Worm (Caenorhabditis elegans) whole organism, L2 larva: ENCODE data around the gene phf-34.

Experiments used
- C34F6.9 ChIP-seq: fragments of 150-350 bp; optimal IDR thresholded peaks from 2 replicates; lab custom pipeline; 2014; ENCODE audit warnings: missing biosample characterization, missing genetic modification characterization
- F13H6.1 ChIP-seq: sonication (generic microtip); optimal IDR thresholded peaks from 2 replicates; lab custom pipeline; 2016; ENCODE audit warnings: missing genetic modification characterization, missing compliant biosample characterization
- R02D3.7 ChIP-seq: fragments of 150-350 bp; optimal IDR thresholded peaks from 2 replicates; lab custom pipeline; 2014; ENCODE audit warnings: missing biosample characterization, missing genetic modification characterization
- Y55F3AM.14 ChIP-seq: fragments of 200-800 bp; sonication (Bioruptor generic); optimal IDR thresholded peaks from 2 replicates; lab custom pipeline; 2018; ENCODE audit warnings: mild to moderate bottlenecking, missing genetic modification characterization, missing compliant biosample characterization
- ZK546.5 ChIP-seq: sonication (generic microtip); optimal IDR thresholded peaks from 2 replicates; lab custom pipeline; 2017; ENCODE audit warnings: missing biosample characterization, missing genetic modification characterization
- alr-1 ChIP-seq: fragments of 150-350 bp; optimal IDR thresholded peaks from 2 replicates; lab custom pipeline; 2014; ENCODE audit warnings: missing biosample characterization, missing genetic modification characterization
- aly-2 ChIP-seq: fragments of 150-350 bp; optimal IDR thresholded peaks from 2 replicates; lab custom pipeline; 2014; ENCODE audit warnings: missing biosample characterization, missing genetic modification characterization
- ama-1 ChIP-seq: fragments of 150-350 bp; optimal IDR thresholded peaks from 2 replicates; lab custom pipeline; 2018; ENCODE audit warnings: inconsistent platforms
- blmp-1 ChIP-seq: sonication (generic microtip); optimal IDR thresholded peaks from 2 replicates; lab custom pipeline; 2017; ENCODE audit warnings: missing genetic modification characterization, mild to moderate bottlenecking, missing compliant biosample characterization, antibody characterized with exemption, moderate library complexity; ENCODE audit not compliant: insufficient read depth
- ceh-16 ChIP-seq: fragments of 150-350 bp; optimal IDR thresholded peaks from 2 replicates; lab custom pipeline; 2014; ENCODE audit warnings: missing biosample characterization, missing genetic modification characterization
- ceh-82 ChIP-seq: fragments of 150-350 bp; optimal IDR thresholded peaks from 2 replicates; lab custom pipeline; 2014; ENCODE audit warnings: missing biosample characterization, missing genetic modification characterization
- crh-2 ChIP-seq: sonication (generic microtip); optimal IDR thresholded peaks from 2 replicates; lab custom pipeline; 2017; ENCODE audit warnings: missing biosample characterization, missing genetic modification characterization
- dmd-4 ChIP-seq: sonication (generic microtip); optimal IDR thresholded peaks from 2 replicates; lab custom pipeline; 2017; ENCODE audit warnings: missing biosample characterization, missing genetic modification characterization
- egl-27 ChIP-seq: sonication (generic microtip); optimal IDR thresholded peaks from 3 replicates; lab custom pipeline; 2017; ENCODE audit warnings: missing biosample characterization, missing genetic modification reagents, missing genetic modification characterization
- elt-1 ChIP-seq: fragments of 150-350 bp; optimal IDR thresholded peaks from 2 replicates; lab custom pipeline; 2014; ENCODE audit warnings: missing biosample characterization, missing genetic modification characterization
- elt-3 ChIP-seq: sonication (generic microtip); optimal IDR thresholded peaks from 2 replicates; lab custom pipeline; 2017; ENCODE audit warnings: missing biosample characterization, missing genetic modification characterization
- fos-1 ChIP-seq: fragments of 150-350 bp; optimal IDR thresholded peaks from 2 replicates; lab custom pipeline; 2014; ENCODE audit warnings: missing biosample characterization, missing genetic modification characterization
- gmeb-1 ChIP-seq: fragments of 150-350 bp; optimal IDR thresholded peaks from 2 replicates; lab custom pipeline; 2014; ENCODE audit warnings: missing biosample characterization, missing genetic modification characterization
- lin-11 ChIP-seq: fragments of 150-350 bp; sonication (generic microtip); optimal IDR thresholded peaks from 2 replicates; lab custom pipeline; 2014; ENCODE audit warnings: missing biosample characterization, missing genetic modification characterization, inconsistent platforms, mixed read lengths
- lin-13 ChIP-seq: fragments of 150-350 bp; optimal IDR thresholded peaks from 2 replicates; lab custom pipeline; 2014; ENCODE audit warnings: missing biosample characterization, missing genetic modification reagents, missing genetic modification characterization
- lin-39 ChIP-seq: fragments of 150-350 bp; optimal IDR thresholded peaks from 2 replicates; lab custom pipeline; 2014; ENCODE audit warnings: missing biosample characterization, missing genetic modification reagents, missing genetic modification characterization
- lsy-2 ChIP-seq, 2 experiments: fragments of 150-350 bp in 1 of 2; sonication (generic microtip) in 1 of 2; optimal IDR thresholded peaks; 2 replicates each; lab custom pipeline; 2014 to 2017; ENCODE audit warnings: missing biosample characterization in 2 of 2, missing genetic modification characterization in 2 of 2
- mab-5 ChIP-seq: fragments of 150-350 bp; optimal IDR thresholded peaks from 2 replicates; lab custom pipeline; 2014; ENCODE audit warnings: missing biosample characterization, missing genetic modification characterization
- mbf-1 ChIP-seq: sonication (generic microtip); optimal IDR thresholded peaks from 2 replicates; lab custom pipeline; 2017; ENCODE audit warnings: missing biosample characterization, missing genetic modification characterization
- mdl-1 ChIP-seq, 2 experiments: fragments of 150-350 bp in 1 of 2; sonication (generic microtip) in 1 of 2; optimal IDR thresholded peaks; 2 replicates each; lab custom pipeline; 2017; ENCODE audit warnings: missing biosample characterization in 2 of 2, missing genetic modification characterization in 2 of 2
- nhr-10 ChIP-seq: sonication (generic microtip); optimal IDR thresholded peaks from 2 replicates; lab custom pipeline; 2017; ENCODE audit warnings: missing biosample characterization, missing genetic modification characterization
- nhr-11 ChIP-seq: fragments of 150-350 bp; optimal IDR thresholded peaks from 2 replicates; lab custom pipeline; 2014; ENCODE audit warnings: missing biosample characterization, missing genetic modification characterization
- nhr-12 ChIP-seq: fragments of 150-350 bp; optimal IDR thresholded peaks from 2 replicates; lab custom pipeline; 2014; ENCODE audit warnings: missing biosample characterization, missing genetic modification characterization
- nhr-129 ChIP-seq: fragments of 150-350 bp; optimal IDR thresholded peaks from 2 replicates; lab custom pipeline; 2014; ENCODE audit warnings: missing biosample characterization, missing genetic modification characterization
- nhr-21 ChIP-seq: fragments of 150-350 bp; optimal IDR thresholded peaks from 2 replicates; lab custom pipeline; 2014; ENCODE audit warnings: missing biosample characterization, missing genetic modification characterization
- nhr-23 ChIP-seq: fragments of 150-350 bp; optimal IDR thresholded peaks from 2 replicates; lab custom pipeline; 2014; ENCODE audit warnings: missing biosample characterization, missing genetic modification reagents, missing genetic modification characterization
- nhr-237 ChIP-seq: fragments of 150-350 bp; optimal IDR thresholded peaks from 2 replicates; lab custom pipeline; 2014; ENCODE audit warnings: missing biosample characterization, missing genetic modification characterization
- nhr-25 ChIP-seq: fragments of 150-350 bp; sonication (generic microtip); optimal IDR thresholded peaks from 3 replicates; lab custom pipeline; 2014; ENCODE audit warnings: missing biosample characterization, missing genetic modification characterization
- nhr-6 ChIP-seq: fragments of 150-350 bp; optimal IDR thresholded peaks from 2 replicates; lab custom pipeline; 2014; ENCODE audit warnings: missing biosample characterization, missing genetic modification characterization
- nhr-77 ChIP-seq: fragments of 150-350 bp; optimal IDR thresholded peaks from 2 replicates; lab custom pipeline; 2014; ENCODE audit warnings: missing biosample characterization, missing genetic modification characterization
- peb-1 ChIP-seq: fragments of 150-350 bp; optimal IDR thresholded peaks from 2 replicates; lab custom pipeline; 2014; ENCODE audit warnings: missing biosample characterization, missing genetic modification characterization
- sem-4 ChIP-seq: fragments of 150-350 bp; optimal IDR thresholded peaks from 2 replicates; lab custom pipeline; 2014; ENCODE audit warnings: missing biosample characterization, missing genetic modification reagents, missing genetic modification characterization
- skn-1 ChIP-seq: sonication (generic microtip); optimal IDR thresholded peaks from 2 replicates; lab custom pipeline; 2017; ENCODE audit warnings: missing biosample characterization, missing genetic modification characterization
- sma-3 ChIP-seq: sonication (generic microtip); optimal IDR thresholded peaks from 2 replicates; lab custom pipeline; 2016; ENCODE audit warnings: missing genetic modification reagents, missing genetic modification characterization, missing compliant biosample characterization
- sma-9 ChIP-seq, 2 experiments: fragments of 150-350 bp in 1 of 2; sonication (generic microtip) in 1 of 2; optimal IDR thresholded peaks; 2 replicates each; lab custom pipeline; 2014 to 2016; ENCODE audit warnings: missing genetic modification characterization in 2 of 2, mild to moderate bottlenecking in 1 of 2, missing biosample characterization in 1 of 2, missing compliant biosample characterization in 1 of 2, missing genetic modification reagents in 1 of 2, moderate library complexity in 1 of 2
- snpc-4 ChIP-seq: fragments of 150-350 bp; optimal IDR thresholded peaks from 2 replicates; lab custom pipeline; 2014; ENCODE audit warnings: missing biosample characterization, missing genetic modification characterization
- unc-39 ChIP-seq: fragments of 150-350 bp; optimal IDR thresholded peaks from 2 replicates; lab custom pipeline; 2014; ENCODE audit warnings: missing biosample characterization, missing genetic modification characterization
- unc-55 ChIP-seq: fragments of 150-350 bp; sonication (generic microtip); optimal IDR thresholded peaks from 3 replicates; lab custom pipeline; 2014; ENCODE audit warnings: missing biosample characterization, missing genetic modification reagents, missing genetic modification characterization
- unc-62 ChIP-seq: fragments of 150-350 bp; optimal IDR thresholded peaks from 2 replicates; lab custom pipeline; 2014; ENCODE audit warnings: missing biosample characterization, missing genetic modification reagents, missing genetic modification characterization
- zag-1 ChIP-seq: fragments of 150-350 bp; optimal IDR thresholded peaks from 2 replicates; lab custom pipeline; 2014; ENCODE audit warnings: missing biosample characterization, missing genetic modification characterization
- ztf-1 ChIP-seq: fragments of 200-800 bp; sonication (Bioruptor generic); conservative IDR thresholded peaks from 2 replicates; pipeline ENCODE4 v1.3.6; 2022; ENCODE audit warnings: missing genetic modification characterization, missing compliant biosample characterization
- ztf-11 ChIP-seq: sonication (generic microtip); optimal IDR thresholded peaks from 2 replicates; lab custom pipeline; 2017; ENCODE audit warnings: missing biosample characterization, missing genetic modification characterization
- ztf-4 ChIP-seq: fragments of 150-350 bp; optimal IDR thresholded peaks from 2 replicates; lab custom pipeline; 2014; ENCODE audit warnings: missing biosample characterization, missing genetic modification characterization

phf-34 gene

DNA sequence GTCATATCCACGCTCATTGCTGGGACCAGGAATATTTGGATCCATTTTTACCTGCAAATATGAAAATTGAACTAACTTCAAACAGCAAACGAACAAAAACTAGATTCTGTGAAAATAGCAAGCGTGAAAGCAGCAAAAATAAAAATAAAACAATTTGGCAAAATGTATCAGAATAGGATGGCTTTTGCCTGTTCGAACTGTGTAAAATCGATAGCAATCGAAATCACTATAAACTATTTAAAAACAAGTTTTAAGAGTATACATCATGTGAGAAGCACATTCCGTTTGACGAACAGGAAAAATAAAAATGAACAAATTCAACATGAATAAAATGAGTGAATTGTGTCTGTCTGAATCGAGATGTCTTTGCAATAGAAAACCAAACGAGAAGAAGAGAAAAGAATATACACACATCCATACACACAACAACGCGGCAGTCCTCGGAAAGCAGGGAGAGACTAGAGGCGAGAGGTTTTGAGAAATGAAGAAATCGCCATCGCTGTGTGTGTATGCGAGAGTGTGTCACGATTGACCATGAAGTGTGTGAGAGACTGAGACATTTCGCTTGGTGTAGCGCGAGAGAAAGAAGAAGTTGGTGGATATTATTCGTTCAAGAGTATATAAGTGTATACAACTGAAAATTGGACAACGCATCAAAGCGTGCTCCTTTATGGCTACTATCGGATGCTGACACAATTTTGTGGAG lies at the start of gene phf-34:
TSS of gene phf-34 (minus strand) at position 51 of the 706 bp plus-strand sequence.
- TF ChIP-seq elt-3 (tag; lab: Kevin White, UChicago) (no peak), nhr-6 (tag; lab: Kevin White, UChicago) (no peak), aly-2 (tag; lab: Kevin White, UChicago) (no peak), unc-55 (GFP tag; lab: Kevin White, UChicago) (peak; percentile 76), C34F6.9 (tag; lab: Kevin White, UChicago) (peak; percentile 65), skn-1 (tag; lab: Kevin White, UChicago) (no peak), lin-39 (tag; lab: Kevin White, UChicago) (no peak), ztf-4 (tag; lab: Kevin White, UChicago) (no peak), nhr-77 (tag; lab: Kevin White, UChicago) (no peak), nhr-129 (tag; lab: Kevin White, UChicago) (peak; percentile 84), unc-62 (GFP tag; lab: Kevin White, UChicago) (no peak), mbf-1 (tag; lab: Kevin White, UChicago) (no peak), lin-11 (tag; lab: Kevin White, UChicago) (peak; percentile 9), ceh-82 (tag; lab: Kevin White, UChicago) (no peak), sma-9 (GFP tag; optimal IDR thresholded peaks at IDR 0.05; lab: Kevin White, UChicago) (peak; percentile 35), sma-9 (tag; optimal IDR thresholded peaks at IDR 0.05; lab: Kevin White, UChicago) (no peak), R02D3.7 (no peak), mab-5 (peak; percentile 12), Y55F3AM.14 (GFP tag; lab: Kevin White, UChicago) (no peak), ztf-1 (GFP tag; lab: Robert Waterston, UW) (no peak), snpc-4 (no peak), ZK546.5 (tag; lab: Kevin White, UChicago) (no peak), fos-1 (tag; lab: Kevin White, UChicago) (peak; percentile 33), nhr-25 (peak; percentile 49), unc-39 (tag; lab: Kevin White, UChicago) (no peak), nhr-11 (no peak), elt-1 (tag; lab: Kevin White, UChicago) (no peak), gmeb-1 (tag; lab: Kevin White, UChicago) (no peak), zag-1 (tag; lab: Kevin White, UChicago) (peak; percentile 66), nhr-237 (no peak), lsy-2 (tag; optimal IDR thresholded peaks at IDR 0.05; lab: Kevin White, UChicago) (peak in 1 of 2 experiments; percentile 58), nhr-21 (tag; lab: Kevin White, UChicago) (peak; percentile 17), sma-3 (GFP tag; lab: Kevin White, UChicago) (no peak), nhr-23 (tag; lab: Kevin White, UChicago) (no peak), dmd-4 (no peak), F13H6.1 (peak; percentile 71), nhr-12 (no peak), sem-4 (tag; lab: Kevin White, UChicago) (no peak), peb-1 (tag; lab: Kevin White, UChicago) (no peak), mdl-1 (tag; optimal IDR thresholded peaks at IDR 0.05; lab: Kevin White, UChicago) (peak in 1 of 2 experiments; percentile 17), ceh-16 (no peak), nhr-10 (no peak), ztf-11 (tag; lab: Kevin White, UChicago) (no peak), crh-2 (peak; percentile 67), blmp-1 (no peak), lin-13 (GFP tag; lab: Kevin White, UChicago) (peak; percentile 37), ama-1 (lab: Kevin White, UChicago) (no peak), alr-1 (tag; lab: Kevin White, UChicago) (no peak), egl-27 (no peak)
- TF ChIP-seq, all 48 proteins: peak for 15
